Fruit fly (Drosophila melanogaster) whole organism, wandering third instar larva: ENCODE results near the gene Rad17.
A peak's percentile ranks its signal among the peaks of the same experiment; 100 is the strongest.

ENCODE experiments used
- Abd-B ChIP-seq: fragments of >200 bp; optimal IDR thresholded peaks from 2 replicates; lab custom pipeline; 2017; ENCODE audit warnings: missing biosample characterization, missing genetic modification characterization
- CG32264 ChIP-seq: fragments of 200-800 bp; sonication (Bioruptor generic); optimal IDR thresholded peaks from 2 replicates; lab custom pipeline; 2016; ENCODE audit warnings: missing biosample characterization, missing genetic modification characterization
- CG9705 ChIP-seq: fragments of 200-800 bp; sonication (Bioruptor generic); optimal IDR thresholded peaks from 2 replicates; lab custom pipeline; 2018; ENCODE audit warnings: missing biosample characterization, mild to moderate bottlenecking, missing genetic modification characterization
- CrebA ChIP-seq: fragments of 200-800 bp; sonication (Bioruptor generic); optimal IDR thresholded peaks from 2 replicates; lab custom pipeline; 2016; ENCODE audit warnings: missing biosample characterization, mild to moderate bottlenecking, missing genetic modification characterization, borderline replicate concordance
- Dfd ChIP-seq: fragments of >200 bp; optimal IDR thresholded peaks from 2 replicates; lab custom pipeline; 2017; ENCODE audit warnings: missing biosample characterization, missing genetic modification characterization
- Dif ChIP-seq: fragments of 200-275, 200-300 bp; sonication (Bioruptor generic); optimal IDR thresholded peaks from 2 replicates; lab custom pipeline; 2018; ENCODE audit warnings: missing biosample characterization, missing genetic modification characterization; ENCODE audit not compliant: partially characterized antibody
- GATAd ChIP-seq: sonication (Bioruptor generic); optimal IDR thresholded peaks from 2 replicates; lab custom pipeline; 2016; ENCODE audit warnings: missing biosample characterization, missing genetic modification characterization
- HLH106 ChIP-seq: fragments of 200-800 bp; optimal IDR thresholded peaks from 3 replicates; lab custom pipeline; 2019; ENCODE audit warnings: missing biosample characterization, mild to moderate bottlenecking, missing genetic modification characterization, moderate library complexity
- Hnf4 ChIP-seq: fragments of 200-800 bp; sonication (Bioruptor generic); optimal IDR thresholded peaks from 2 replicates; lab custom pipeline; 2016; ENCODE audit warnings: missing biosample characterization, mild to moderate bottlenecking, missing genetic modification characterization
- Hr78 ChIP-seq: fragments of >200 bp; optimal IDR thresholded peaks from 2 replicates; lab custom pipeline; 2017; ENCODE audit warnings: missing biosample characterization, missing genetic modification characterization
- Hr83 ChIP-seq: fragments of 200-300 bp; sonication (Bioruptor generic); optimal IDR thresholded peaks from 2 replicates; lab custom pipeline; 2016; ENCODE audit warnings: missing biosample characterization, mild to moderate bottlenecking, missing genetic modification characterization, moderate library complexity; ENCODE audit not compliant: poor library complexity, severe bottlenecking
- Jra ChIP-seq: sonication (Bioruptor generic); optimal IDR thresholded peaks from 2 replicates; lab custom pipeline; 2016; ENCODE audit warnings: missing biosample characterization, missing genetic modification characterization
- Mio ChIP-seq: sonication (Bioruptor generic); optimal IDR thresholded peaks from 2 replicates; lab custom pipeline; 2016; ENCODE audit warnings: missing biosample characterization, missing genetic modification characterization
- Myc ChIP-seq: fragments of >200 bp; optimal IDR thresholded peaks from 2 replicates; lab custom pipeline; 2017
- N ChIP-seq: fragments of >200 bp; optimal IDR thresholded peaks from 2 replicates; lab custom pipeline; 2018; ENCODE audit warnings: missing biosample characterization, missing external identifiers, missing genetic modification characterization
- OdsH ChIP-seq: fragments of 200-800 bp; sonication (Bioruptor generic); optimal IDR thresholded peaks from 2 replicates; lab custom pipeline; 2016; ENCODE audit warnings: missing biosample characterization, mild to moderate bottlenecking, missing genetic modification characterization
- Rel ChIP-seq, 2 experiments: fragments of 200-800 bp; sonication (Bioruptor generic) in 1 of 2; optimal IDR thresholded peaks; 2 replicates in 1 of 2; 3 replicates in 1 of 2; lab custom pipeline; 2016 to 2019; ENCODE audit warnings: mild to moderate bottlenecking in 2 of 2, missing biosample characterization in 2 of 2, missing genetic modification characterization in 2 of 2, moderate library complexity in 1 of 2
- Sp1 ChIP-seq: fragments of 200-800 bp; sonication (Bioruptor generic); optimal IDR thresholded peaks from 3 replicates; lab custom pipeline; 2019; ENCODE audit warnings: missing biosample characterization, mild to moderate bottlenecking, missing genetic modification characterization, moderate library complexity
- Vsx2 ChIP-seq: fragments of 200-300, 225-300 bp; sonication (Bioruptor generic); optimal IDR thresholded peaks from 2 replicates; lab custom pipeline; 2018; ENCODE audit warnings: missing biosample characterization, missing genetic modification characterization; ENCODE audit not compliant: partially characterized antibody
- br ChIP-seq: fragments of 200-800 bp; sonication (Bioruptor generic); optimal IDR thresholded peaks from 2 replicates; lab custom pipeline; 2016; ENCODE audit warnings: missing biosample characterization, missing genetic modification characterization
- brk ChIP-seq: fragments of 200-800 bp; sonication (Bioruptor generic); optimal IDR thresholded peaks from 2 replicates; lab custom pipeline; 2016; ENCODE audit warnings: missing biosample characterization, mild to moderate bottlenecking, missing genetic modification characterization
- dl ChIP-seq, 2 experiments: fragments of 175-275, 200-275 bp in 1 of 2; fragments of 200-275 bp in 1 of 2; sonication (Bioruptor generic); optimal IDR thresholded peaks; lab custom pipeline; 2018; ENCODE audit warnings: mild to moderate bottlenecking in 2 of 2, missing biosample characterization in 2 of 2, missing genetic modification characterization in 2 of 2, moderate library complexity in 2 of 2; ENCODE audit not compliant: partially characterized antibody in 2 of 2, insufficient read depth in 1 of 2
- dmrt93B ChIP-seq: fragments of 200-800 bp; sonication (Bioruptor generic); optimal IDR thresholded peaks from 2 replicates; lab custom pipeline; 2018; ENCODE audit warnings: missing biosample characterization, mild to moderate bottlenecking, missing genetic modification characterization
- dsf ChIP-seq: sonication (Bioruptor generic); optimal IDR thresholded peaks from 2 replicates; lab custom pipeline; 2016; ENCODE audit warnings: missing biosample characterization, missing genetic modification characterization, borderline replicate concordance
- ey ChIP-seq: fragments of 200-800 bp; sonication (Bioruptor generic); optimal IDR thresholded peaks from 2 replicates; lab custom pipeline; 2016; ENCODE audit warnings: missing biosample characterization, missing genetic modification characterization
- foxo ChIP-seq, 2 experiments: fragments of 200-800 bp; sonication (Bioruptor generic); optimal IDR thresholded peaks; 2 replicates in 1 of 2; 3 replicates in 1 of 2; lab custom pipeline; 2016 to 2017; ENCODE audit warnings: missing biosample characterization in 2 of 2, missing genetic modification characterization in 2 of 2
- fru ChIP-seq: fragments of 200-800 bp; sonication (Bioruptor generic); optimal IDR thresholded peaks from 3 replicates; lab custom pipeline; 2016; ENCODE audit warnings: missing biosample characterization, mild to moderate bottlenecking, missing genetic modification characterization
- h ChIP-seq: fragments of 200-800 bp; sonication (Bioruptor generic); optimal IDR thresholded peaks from 3 replicates; lab custom pipeline; 2016; ENCODE audit warnings: missing biosample characterization, mild to moderate bottlenecking, missing genetic modification characterization
- jim ChIP-seq: fragments of 175-275, 200-325 bp; sonication (Bioruptor generic); optimal IDR thresholded peaks from 2 replicates; lab custom pipeline; 2016; ENCODE audit warnings: missing biosample characterization, mild to moderate bottlenecking, missing genetic modification characterization
- lola ChIP-seq: fragments of >200 bp; optimal IDR thresholded peaks from 2 replicates; lab custom pipeline; 2017; ENCODE audit warnings: missing biosample characterization, missing genetic modification characterization
- pan ChIP-seq: fragments of >200 bp; optimal IDR thresholded peaks from 2 replicates; lab custom pipeline; 2017
- psq ChIP-seq: fragments of 200-800 bp; sonication (Bioruptor generic); optimal IDR thresholded peaks from 3 replicates; lab custom pipeline; 2017; ENCODE audit warnings: missing biosample characterization, mild to moderate bottlenecking, missing genetic modification characterization, moderate library complexity
- rgr ChIP-seq: fragments of 200-800 bp; sonication (Bioruptor generic); optimal IDR thresholded peaks from 3 replicates; lab custom pipeline; 2016; ENCODE audit warnings: missing biosample characterization, mild to moderate bottlenecking, missing genetic modification characterization
- sage ChIP-seq: fragments of 200-800 bp; sonication (Bioruptor generic); optimal IDR thresholded peaks from 2 replicates; lab custom pipeline; 2016; ENCODE audit warnings: missing biosample characterization, mild to moderate bottlenecking, missing genetic modification characterization
- sv ChIP-seq: fragments of 200-800 bp; sonication (Bioruptor generic); optimal IDR thresholded peaks from 3 replicates; lab custom pipeline; 2016; ENCODE audit warnings: missing biosample characterization, missing genetic modification characterization
- tai ChIP-seq: sonication (Bioruptor generic); optimal IDR thresholded peaks from 2 replicates; lab custom pipeline; 2016; ENCODE audit warnings: missing biosample characterization, missing genetic modification characterization
- usp ChIP-seq: fragments of >200 bp; optimal IDR thresholded peaks from 2 replicates; lab custom pipeline; 2017; ENCODE audit warnings: missing biosample characterization, missing genetic modification characterization
- woc ChIP-seq: sonication (Bioruptor generic); optimal IDR thresholded peaks from 2 replicates; lab custom pipeline; 2016; ENCODE audit warnings: missing biosample characterization, mild to moderate bottlenecking, missing genetic modification characterization

The Rad17 gene

DNA sequence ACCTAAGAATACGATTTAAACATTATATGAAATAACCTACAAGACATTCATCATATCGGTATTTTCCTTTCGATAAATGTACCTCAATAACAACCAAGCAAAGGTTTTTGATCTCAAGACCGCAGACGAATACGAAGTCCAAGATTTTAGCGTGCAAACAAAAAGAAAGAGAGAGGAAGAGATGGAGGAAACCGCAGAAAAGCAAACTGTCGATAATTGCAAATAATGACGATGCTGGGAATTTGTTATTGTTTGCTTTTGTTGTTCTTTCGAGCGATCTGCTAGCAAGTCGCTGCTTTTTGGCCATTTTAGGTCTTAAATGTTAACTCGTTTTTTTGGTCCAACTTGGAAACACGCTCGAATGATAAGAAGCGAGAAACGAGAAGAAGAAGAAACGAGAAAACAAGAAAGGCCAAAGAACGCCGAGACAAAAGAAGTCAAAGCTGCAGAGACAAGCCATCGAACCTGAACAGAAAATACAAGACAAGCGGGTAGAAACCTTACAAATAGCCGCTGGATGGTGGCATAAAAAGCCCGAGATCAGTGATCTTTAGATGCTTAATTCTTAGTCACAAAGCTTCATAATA is 11.8 kb downstream of the Rad17 start:
- peak; percentile 36 for TF ChIP-seq Hnf4 (GFP tag; lab: Kevin White, UChicago)
- no peak for TF ChIP-seq Dfd
- peak; percentile 97 for TF ChIP-seq psq (GFP tag; lab: Kevin White, UChicago)
- no peak for TF ChIP-seq CrebA (GFP tag; lab: Kevin White, UChicago)

- no peak for TF ChIP-seq Vsx2
- no peak for TF ChIP-seq Rel (GFP tag; optimal IDR thresholded peaks at IDR 0.05; lab: Kevin White, UChicago)
- TF ChIP-seq Rel (tag; optimal IDR thresholded peaks at IDR 0.05; lab: Kevin White, UChicago) = no peak
- TF ChIP-seq pan = no peak
- no peak for TF ChIP-seq Myc (lab: Kevin White, UChicago)
- no peak for TF ChIP-seq CG32264
- no peak for TF ChIP-seq jim (GFP tag; lab: Kevin White, UChicago)
- no peak for TF ChIP-seq Mio (GFP tag; lab: Kevin White, UChicago)
- no peak for TF ChIP-seq dl (GFP tag; optimal IDR thresholded peaks at IDR 0.05; lab: Kevin White, UChicago; ENCODE audit: insufficient read depth in 1 of 2, partially characterized antibody in 2 of 2)
- TF ChIP-seq N (GFP tag; lab: Kevin White, UChicago) = no peak
- TF ChIP-seq Hr83 (GFP tag; lab: Kevin White, UChicago) = no peak
- no peak for TF ChIP-seq foxo (GFP tag; optimal IDR thresholded peaks at IDR 0.05; lab: Kevin White, UChicago)
- TF ChIP-seq lola (GFP tag; lab: Kevin White, UChicago) = no peak
- TF ChIP-seq CrebA (GFP tag; lab: Kevin White, UChicago) = no peak
- TF ChIP-seq dmrt93B (GFP tag; lab: Kevin White, UChicago) = no peak
- TF ChIP-seq Abd-B (GFP tag; lab: Kevin White, UChicago) = no peak
- TF ChIP-seq Dif = no peak
- no peak for TF ChIP-seq tai (GFP tag; lab: Kevin White, UChicago)
Observed at dm6 chr3R:14650367-14650766, 12.6 kb downstream of the Rad17 start.

DNA sequence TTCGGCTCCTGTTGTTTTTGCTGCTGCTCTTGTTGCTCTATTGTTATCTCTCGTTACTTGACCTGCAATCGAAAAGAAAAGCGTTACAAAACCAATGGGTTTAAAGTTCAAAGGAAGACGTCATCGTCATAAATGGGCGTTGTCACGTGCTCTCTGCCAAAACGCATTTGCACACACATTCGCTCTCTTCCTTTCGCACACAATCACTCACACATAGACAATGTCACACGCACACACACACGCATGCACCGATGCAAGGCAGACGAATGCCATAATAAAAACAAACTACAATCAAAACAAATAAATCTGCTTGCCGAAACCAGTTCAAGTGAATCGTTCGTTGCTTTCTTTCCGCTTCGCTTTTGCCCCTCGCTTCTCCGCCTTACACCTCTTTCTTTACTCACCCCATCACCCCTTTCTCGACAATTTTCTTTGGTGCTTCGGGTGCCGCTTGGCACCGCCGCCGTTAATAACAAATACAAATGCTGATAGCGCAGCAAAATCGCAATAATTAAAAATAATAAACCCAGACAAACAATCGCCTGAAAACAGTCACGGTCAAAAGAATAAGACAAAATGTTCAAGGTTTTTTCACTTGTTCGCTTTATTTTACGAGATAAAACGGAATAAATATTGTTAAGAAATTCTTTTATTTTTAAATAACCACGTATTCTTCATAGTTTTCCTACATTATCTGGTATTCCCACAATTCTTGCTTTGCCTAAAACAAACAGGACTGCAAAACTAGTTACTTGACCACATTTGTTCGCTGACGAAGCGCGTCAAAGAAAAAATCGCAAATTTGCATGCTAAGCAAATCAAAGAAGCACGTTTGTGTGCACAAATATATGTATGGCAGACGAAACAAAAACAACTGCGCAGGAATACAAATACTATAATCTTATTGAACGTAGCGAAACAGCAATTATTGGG is 13.4 kb downstream of the Rad17 start:
- TF ChIP-seq psq (GFP tag; lab: Kevin White, UChicago) (peak; percentile 100), pan (no peak), rgr (peak; percentile 93), dmrt93B (GFP tag; lab: Kevin White, UChicago) (peak; percentile 75), Hnf4 (GFP tag; lab: Kevin White, UChicago) (peak; percentile 83), GATAd (GFP tag; lab: Kevin White, UChicago) (peak; percentile 37), Dif (no peak), usp (no peak), Rel (GFP tag; optimal IDR thresholded peaks at IDR 0.05; lab: Kevin White, UChicago) (peak; percentile 59), Rel (tag; optimal IDR thresholded peaks at IDR 0.05; lab: Kevin White, UChicago) (peak; percentile 27), jim (GFP tag; lab: Kevin White, UChicago) (no peak), HLH106 (tag; lab: Kevin White, UChicago) (peak; percentile 82), Vsx2 (peak; percentile 34), sv (GFP tag; lab: Kevin White, UChicago) (no peak), br (GFP tag; lab: Kevin White, UChicago) (peak; percentile 89), Hr78 (no peak), dl (GFP tag; optimal IDR thresholded peaks at IDR 0.05; lab: Kevin White, UChicago; ENCODE audit: insufficient read depth in 1 of 2, partially characterized antibody in 2 of 2) (peak in 1 of 2 experiments; percentile 16), sage (GFP tag; lab: Kevin White, UChicago) (no peak), ey (GFP tag; lab: Kevin White, UChicago) (peak; percentile 89), CrebA (GFP tag; lab: Kevin White, UChicago) (peak; percentile 77), CG9705 (GFP tag; lab: Kevin White, UChicago) (peak; percentile 8), foxo (GFP tag; optimal IDR thresholded peaks at IDR 0.05; lab: Kevin White, UChicago) (peak; percentile 55 to 91), Jra (GFP tag; lab: Kevin White, UChicago) (peak; percentile 79), N (GFP tag; lab: Kevin White, UChicago) (no peak), tai (GFP tag; lab: Kevin White, UChicago) (peak; percentile 61), CG32264 (peak; percentile 74), fru (peak; percentile 88), dsf (GFP tag; lab: Kevin White, UChicago) (peak; percentile 61), Hr83 (GFP tag; lab: Kevin White, UChicago) (peak; percentile 26), OdsH (GFP tag; lab: Kevin White, UChicago) (peak; percentile 93), lola (GFP tag; lab: Kevin White, UChicago) (no peak), woc (GFP tag; lab: Kevin White, UChicago) (peak; percentile 88), Sp1 (GFP tag; lab: Kevin White, UChicago) (peak; percentile 90), Myc (lab: Kevin White, UChicago) (no peak), brk (GFP tag; lab: Kevin White, UChicago) (peak; percentile 82), Abd-B (GFP tag; lab: Kevin White, UChicago) (no peak), h (GFP tag; lab: Kevin White, UChicago) (peak; percentile 94), Dfd (no peak), Mio (GFP tag; lab: Kevin White, UChicago) (no peak)
